Worm (Caenorhabditis elegans) whole organism, L3 larva: ENCODE results near the gene scl-11.

ENCODE experiments used
- R02D3.7 ChIP-seq: fragments of 150-350 bp; optimal IDR thresholded peaks from 2 replicates; lab custom pipeline; 2014; ENCODE audit warnings: missing biosample characterization, missing genetic modification characterization
- aly-2 ChIP-seq: fragments of 150-350 bp; optimal IDR thresholded peaks from 2 replicates; lab custom pipeline; 2014; ENCODE audit warnings: missing biosample characterization, missing genetic modification characterization
- ama-1 ChIP-seq: fragments of 150-350 bp; optimal IDR thresholded peaks from 2 replicates; lab custom pipeline; 2018
- egl-27 ChIP-seq: sonication (generic microtip); optimal IDR thresholded peaks from 4 replicates; lab custom pipeline; 2017; ENCODE audit warnings: missing biosample characterization, missing genetic modification reagents, missing genetic modification characterization
- elt-3 ChIP-seq, 3 experiments: fragments of 150-350 bp in 1 of 3; sonication (generic microtip) in 2 of 3; optimal IDR thresholded peaks; 2 replicates in 2 of 3; 4 replicates in 1 of 3; lab custom pipeline; 2014 to 2017; ENCODE audit warnings: missing biosample characterization in 3 of 3, missing genetic modification characterization in 3 of 3
- lin-39 ChIP-seq: fragments of 150-350 bp; optimal IDR thresholded peaks from 2 replicates; lab custom pipeline; 2018; ENCODE audit warnings: missing biosample characterization, missing genetic modification reagents, missing genetic modification characterization
- nhr-23 ChIP-seq: fragments of 150-350 bp; optimal IDR thresholded peaks from 2 replicates; lab custom pipeline; 2014; ENCODE audit warnings: missing biosample characterization, missing genetic modification reagents, missing genetic modification characterization
- nhr-28 ChIP-seq: fragments of 150-350 bp; optimal IDR thresholded peaks from 2 replicates; lab custom pipeline; 2014; ENCODE audit warnings: missing biosample characterization, missing genetic modification characterization
- nhr-76 ChIP-seq: fragments of 150-350 bp; sonication (generic microtip); optimal IDR thresholded peaks from 5 replicates; lab custom pipeline; 2014; ENCODE audit warnings: missing biosample characterization, missing genetic modification characterization
- tbx-2 ChIP-seq: sonication (generic microtip); optimal IDR thresholded peaks from 2 replicates; lab custom pipeline; 2016; ENCODE audit warnings: mild to moderate bottlenecking, missing genetic modification characterization, missing compliant biosample characterization

DNA sequence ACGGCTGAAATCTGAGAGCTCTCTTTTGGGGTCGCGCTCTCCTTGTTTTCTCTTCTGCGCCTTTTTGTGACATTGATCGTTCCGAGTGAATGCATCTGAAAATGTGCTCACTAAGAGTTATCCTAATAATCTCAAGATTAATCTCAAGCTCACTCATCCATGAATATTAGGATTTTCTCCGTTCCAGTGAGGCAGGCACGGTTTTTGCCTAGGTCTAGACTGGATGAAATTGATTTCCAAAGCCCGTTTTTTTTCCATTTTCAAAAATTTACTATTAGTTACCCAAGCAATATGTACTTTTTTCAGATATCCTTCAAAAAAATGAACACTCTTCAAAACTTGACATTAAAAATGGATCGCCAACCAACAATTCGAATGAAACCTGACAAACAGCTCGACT lies 9.1 kb upstream of the scl-11 start, which contains the start of gene amt-2:
- TF ChIP-seq egl-27 (no peak), lin-39 (tag; lab: Kevin White, UChicago) (no peak), aly-2 (tag; lab: Kevin White, UChicago) (no peak), elt-3 (tag; optimal IDR thresholded peaks at IDR 0.05; lab: Kevin White, UChicago) (no peak), ama-1 (lab: Kevin White, UChicago) (no peak), tbx-2 (tag; lab: Kevin White, UChicago) (no peak), R02D3.7 (no peak), nhr-28 (no peak), nhr-23 (no peak), nhr-76 (tag; lab: Kevin White, UChicago) (no peak)
